Worm (Caenorhabditis elegans): ENCODE data around the gene srh-304.
"Not testable (repeated sequence)": the region's sequence is repeated elsewhere in the genome, so short reads cannot be mapped to it uniquely, and the experiment has no call there.

Gene srh-304

ce11 chrV:17857901-17858300 lies 29.5 kb downstream of the srh-304 start (continued):
- TF ChIP-seq aly-2 (tag; optimal IDR thresholded peaks at IDR 0.05) = no peak
- peak; percentile 92 for TF ChIP-seq hlh-11 (tag; optimal IDR thresholded peaks at IDR 0.05)
- peak; percentile 41 for TF ChIP-seq zfp-2 (tag; optimal IDR thresholded peaks at IDR 0.05)
- peak; percentile 79 for TF ChIP-seq nhr-28 (tag; optimal IDR thresholded peaks at IDR 0.05)
- TF ChIP-seq daf-16 (GFP tag; optimal IDR thresholded peaks at IDR 0.05) = peak; percentile 9 to 47
- TF ChIP-seq daf-16 (tag; optimal IDR thresholded peaks at IDR 0.05) = peak; percentile 66
- TF ChIP-seq nhr-48 (tag; optimal IDR thresholded peaks at IDR 0.05) = peak; percentile 77
- TF ChIP-seq lin-29 (GFP tag; IDR thresholded peaks at IDR 0.05) = no peak
- TF ChIP-seq F26F4.8 (GFP tag; conservative IDR thresholded peaks at IDR 0.05) = no peak
- no peak for TF ChIP-seq nhr-111 (GFP tag; optimal IDR thresholded peaks at IDR 0.05)
- TF ChIP-seq Y105C5A.15 (GFP tag; IDR thresholded peaks at IDR 0.05) = no peak
- TF ChIP-seq ama-1 (optimal IDR thresholded peaks at IDR 0.05) = no peak
- TF ChIP-seq D1046.2 (GFP tag; IDR thresholded peaks at IDR 0.05) = no peak
- peak; percentile 20 for TF ChIP-seq snpc-4 (tag; optimal IDR thresholded peaks at IDR 0.05)
- TF ChIP-seq nhr-6 (tag; optimal IDR thresholded peaks at IDR 0.05) = peak; percentile 22
- TF ChIP-seq duxl-1 (tag; optimal IDR thresholded peaks at IDR 0.05; ENCODE audit: poor library complexity) = peak; percentile 83

ce11 chrV:17859065-17859464 lies 30.7 kb downstream of the srh-304 start:
- TF ChIP-seq nhr-237 (tag; optimal IDR thresholded peaks at IDR 0.05) (no peak), nhr-28 (tag; optimal IDR thresholded peaks at IDR 0.05) (no peak), ZK546.5 (tag; optimal IDR thresholded peaks at IDR 0.05) (no peak), php-3 (GFP tag; IDR thresholded peaks at IDR 0.05) (no peak), fos-1 (tag; optimal IDR thresholded peaks at IDR 0.05) (no peak), vab-7 (GFP tag; IDR thresholded peaks at IDR 0.05) (no peak), ceh-62 (tag; optimal IDR thresholded peaks at IDR 0.05) (no peak), ceh-82 (tag; optimal IDR thresholded peaks at IDR 0.05) (no peak), D1046.2 (GFP tag; IDR thresholded peaks at IDR 0.05) (no peak), set-16 (GFP tag; IDR thresholded peaks at IDR 0.05) (no peak), nhr-11 (tag; optimal IDR thresholded peaks at IDR 0.05) (no peak), dmd-8 (GFP tag; IDR thresholded peaks at IDR 0.05) (no peak), daf-8 (GFP tag; IDR thresholded peaks at IDR 0.05) (no peak), egl-27 (tag; optimal IDR thresholded peaks at IDR 0.05) (no peak), jun-1 (tag; optimal IDR thresholded peaks at IDR 0.05) (no peak), dpl-1 (GFP tag; optimal IDR thresholded peaks at IDR 0.05) (no peak), mep-1 (tag; optimal IDR thresholded peaks at IDR 0.05) (no peak), tag-97 (GFP tag; IDR thresholded peaks at IDR 0.05) (no peak)

- TF ChIP-seq F49E8.2 (tag; optimal IDR thresholded peaks at IDR 0.05; ENCODE audit: borderline replicate concordance) = peak; percentile 31
- TF ChIP-seq unc-39 (tag; optimal IDR thresholded peaks at IDR 0.05) = no peak
Measured at ce11 chrV:17859519-17859918, 31.1 kb downstream of the srh-304 start.

ce11 chrV:17865309-17865708 lies 36.9 kb downstream of the srh-304 start, which contains the start of gene Y59A8A.8:
TSS of gene Y59A8A.8 (plus strand) at chrV:17865609.
- TF ChIP-seq aha-1 (tag); lir-3 (tag; optimal IDR thresholded peaks at IDR 0.05); D1046.2 (GFP tag; IDR thresholded peaks at IDR 0.05): not testable (repeated sequence)

- TF ChIP-seq nhr-25 (tag; optimal IDR thresholded peaks at IDR 0.05; ENCODE audit: borderline replicate concordance, insufficient read depth) = no peak
- no peak for TF ChIP-seq ctbp-1 (GFP tag; IDR thresholded peaks at IDR 0.05)
- TF ChIP-seq lsy-2 (tag; optimal IDR thresholded peaks at IDR 0.05) = peak in 1 of 2 experiments; percentile 47
- no peak for TF ChIP-seq nhr-11 (tag; optimal IDR thresholded peaks at IDR 0.05)
- no peak for TF ChIP-seq tag-97 (GFP tag; IDR thresholded peaks at IDR 0.05)
- TF ChIP-seq lin-38 (GFP tag; IDR thresholded peaks at IDR 0.05) = peak; percentile 92
- no peak for TF ChIP-seq vab-7 (GFP tag; IDR thresholded peaks at IDR 0.05)
- TF ChIP-seq mes-2 (tag; optimal IDR thresholded peaks at IDR 0.05; ENCODE audit: poor library complexity, severe bottlenecking) = no peak
- no peak for TF ChIP-seq lin-15B (tag; optimal IDR thresholded peaks at IDR 0.05)
- TF ChIP-seq nhr-76 (tag; optimal IDR thresholded peaks at IDR 0.05) = no peak
- TF ChIP-seq nhr-42 (GFP tag; IDR thresholded peaks at IDR 0.05) = no peak
- peak; percentile 8 for TF ChIP-seq dpl-1 (GFP tag; optimal IDR thresholded peaks at IDR 0.05)
- no peak for TF ChIP-seq F10B5.3 (tag; optimal IDR thresholded peaks at IDR 0.05)
- no peak for TF ChIP-seq nhr-10 (tag; optimal IDR thresholded peaks at IDR 0.05)
- no peak for TF ChIP-seq unc-130 (GFP tag; optimal IDR thresholded peaks at IDR 0.05)
Measured at ce11 chrV:17870569-17870968, 42.2 kb downstream of the srh-304 start, which contains the start of gene csn-1. TSS of gene csn-1 (minus strand) at chrV:17870651.

All from whole organism, L4 larva.